Worm (Caenorhabditis elegans): Measurements from ENCODE around the gene T25G12.13.

DNA sequence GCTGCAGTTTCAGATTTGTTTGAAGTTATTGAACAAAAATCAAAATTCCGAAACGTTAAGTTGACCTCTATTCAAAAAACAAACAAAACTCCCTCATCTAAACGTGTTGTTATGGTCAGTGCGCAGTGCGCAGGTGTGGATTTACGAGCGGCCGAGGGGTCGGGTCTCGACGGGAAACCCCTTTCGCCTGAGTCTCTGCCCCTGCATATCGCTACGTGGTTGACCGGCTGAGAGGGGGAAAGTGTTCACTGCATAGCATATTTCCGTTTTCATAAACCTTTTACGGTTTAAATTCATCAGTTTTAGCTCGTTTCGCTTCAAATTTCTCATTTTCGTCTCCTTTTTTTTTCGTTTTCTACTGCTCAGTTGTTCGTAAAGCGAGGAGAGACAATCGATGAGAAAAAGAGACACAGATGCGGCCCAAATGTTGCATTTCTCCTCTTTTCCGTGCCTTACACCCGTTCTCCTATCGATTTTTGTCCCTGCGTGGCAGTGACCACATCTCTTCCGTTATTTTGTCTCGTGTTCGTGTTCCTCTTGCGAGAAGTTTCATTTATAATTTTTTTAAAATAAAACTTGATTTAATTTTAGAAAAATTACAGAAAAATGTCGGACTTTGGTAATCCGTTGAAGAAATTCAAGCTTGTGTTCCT, 21.2 kb upstream of the T25G12.13 start, which contains the start of gene rab-6.2:
- TF ChIP-seq W03F9.2 (tag; optimal IDR thresholded peaks at IDR 0.05) (no peak), him-1 (tag; optimal IDR thresholded peaks at IDR 0.05) (no peak)
